Fruit fly (Drosophila melanogaster) whole organism, embryonic: Measurements from ENCODE around the gene Rpn11.

Experiments
- ATbp ChIP-seq: fragments of 200-800 bp; sonication (Bioruptor generic); optimal IDR thresholded peaks from 2 replicates; lab custom pipeline; 2017; ENCODE audit warnings: missing biosample characterization, mild to moderate bottlenecking, missing genetic modification characterization, missing genetic modification reagents
- Ada2b ChIP-seq: fragments of 200-800 bp; sonication (Bioruptor generic); IDR thresholded peaks from 2 replicates; pipeline ENCODE4 v1.3.6; 2022; ENCODE audit warnings: missing biosample characterization, missing genetic modification characterization
- Atf3 ChIP-seq: fragments of 200-800 bp; sonication (Bioruptor generic); optimal IDR thresholded peaks from 3 replicates; lab custom pipeline; 2016; ENCODE audit warnings: missing biosample characterization, missing genetic modification characterization
- CG10147 ChIP-seq: fragments of 200-800 bp; sonication (Bioruptor generic); optimal IDR thresholded peaks from 2 replicates; lab custom pipeline; 2019; ENCODE audit warnings: missing biosample characterization, mild to moderate bottlenecking, missing genetic modification characterization, moderate library complexity
- CG10274 ChIP-seq: fragments of 200-800 bp; sonication (Bioruptor generic); optimal IDR thresholded peaks from 3 replicates; lab custom pipeline; 2017; ENCODE audit warnings: missing biosample characterization, mild to moderate bottlenecking, missing genetic modification characterization
- CG10431 ChIP-seq: fragments of 200-800 bp; sonication (Bioruptor generic); optimal IDR thresholded peaks from 3 replicates; lab custom pipeline; 2018; ENCODE audit warnings: missing biosample characterization, mild to moderate bottlenecking, missing genetic modification characterization
- CG11560 ChIP-seq: fragments of 200-800 bp; sonication (Bioruptor generic); IDR thresholded peaks from 3 replicates; pipeline ENCODE4 v1.3.6; 2022; ENCODE audit warnings: missing biosample characterization, missing genetic modification characterization
- CG15269 ChIP-seq: fragments of 200-800 bp; sonication (Bioruptor generic); optimal IDR thresholded peaks from 2 replicates; lab custom pipeline; 2018; ENCODE audit warnings: missing biosample characterization, mild to moderate bottlenecking, missing genetic modification characterization, moderate library complexity
- CG17568 ChIP-seq: fragments of 200-800 bp; sonication (Bioruptor generic); optimal IDR thresholded peaks from 2 replicates; lab custom pipeline; 2018; ENCODE audit warnings: missing biosample characterization, mild to moderate bottlenecking, missing genetic modification characterization, moderate library complexity
- CG2116 ChIP-seq: fragments of 200-800 bp; sonication (Bioruptor generic); optimal IDR thresholded peaks from 3 replicates; lab custom pipeline; 2018; ENCODE audit warnings: missing biosample characterization, mild to moderate bottlenecking, missing genetic modification characterization
- CG2712 ChIP-seq: fragments of 200-800 bp; optimal IDR thresholded peaks from 3 replicates; lab custom pipeline; 2019; ENCODE audit warnings: missing biosample characterization, mild to moderate bottlenecking, missing genetic modification characterization, moderate library complexity
- CG4328 ChIP-seq: fragments of 200-800 bp; sonication (Bioruptor generic); optimal IDR thresholded peaks from 3 replicates; lab custom pipeline; 2017; ENCODE audit warnings: missing biosample characterization, missing genetic modification reagents, missing genetic modification characterization
- CG6272 ChIP-seq: fragments of 200-800 bp; sonication (Bioruptor generic); IDR thresholded peaks from 2 replicates; pipeline ENCODE4 v1.3.6; 2022; ENCODE audit warnings: missing biosample characterization, missing genetic modification characterization
- CG7556 ChIP-seq: fragments of 200-800 bp; sonication (Bioruptor generic); optimal IDR thresholded peaks from 2 replicates; lab custom pipeline; 2017; ENCODE audit warnings: missing biosample characterization, mild to moderate bottlenecking, missing genetic modification characterization
- CG7839 ChIP-seq: fragments of 200-800 bp; sonication (Bioruptor generic); optimal IDR thresholded peaks from 3 replicates; lab custom pipeline; 2018; ENCODE audit warnings: missing biosample characterization, mild to moderate bottlenecking, missing genetic modification characterization, moderate library complexity
- CHES-1-like ChIP-seq: fragments of 200-800 bp; sonication (Bioruptor generic); optimal IDR thresholded peaks from 2 replicates; lab custom pipeline; 2016; ENCODE audit warnings: missing biosample characterization, missing genetic modification characterization
- Elba2 ChIP-seq: fragments of 200-800 bp; sonication (Bioruptor generic); optimal IDR thresholded peaks from 3 replicates; lab custom pipeline; 2016; ENCODE audit warnings: missing biosample characterization, missing genetic modification characterization
- Fer1 ChIP-seq: fragments of 200-800 bp; sonication (Bioruptor generic); optimal IDR thresholded peaks from 2 replicates; lab custom pipeline; 2017; ENCODE audit warnings: missing biosample characterization, mild to moderate bottlenecking, missing genetic modification characterization
- Gsc ChIP-seq: fragments of 200-800 bp; sonication (Bioruptor generic); IDR thresholded peaks from 2 replicates; pipeline ENCODE4 v1.3.6; 2022; ENCODE audit warnings: missing biosample characterization, missing genetic modification characterization
- HLH4C ChIP-seq: fragments of 200-800 bp; sonication (Bioruptor generic); IDR thresholded peaks from 3 replicates; pipeline ENCODE4 v1.3.6; 2022; ENCODE audit warnings: missing biosample characterization, missing genetic modification characterization; ENCODE audit not compliant: partially characterized antibody
- HLH54F ChIP-seq: fragments of 200-800 bp; sonication (Bioruptor generic); optimal IDR thresholded peaks from 3 replicates; lab custom pipeline; 2016; ENCODE audit warnings: missing biosample characterization, missing genetic modification characterization
- Hand ChIP-seq: fragments of 200-800 bp; sonication (Bioruptor generic); optimal IDR thresholded peaks from 2 replicates; lab custom pipeline; 2017; ENCODE audit warnings: mild to moderate bottlenecking, missing biosample characterization, missing genetic modification reagents, missing genetic modification characterization
- Hmr ChIP-seq: fragments of 200-800 bp; sonication (Bioruptor generic); optimal IDR thresholded peaks from 3 replicates; lab custom pipeline; 2017; ENCODE audit warnings: mild to moderate bottlenecking, missing biosample characterization, missing genetic modification reagents, missing genetic modification characterization
- Hr51 ChIP-seq, 2 experiments: fragments of 200-800 bp; sonication (Bioruptor generic); optimal IDR thresholded peaks; 2 replicates in 1 of 2; 3 replicates in 1 of 2; lab custom pipeline; 2016 to 2018; ENCODE audit warnings: missing biosample characterization in 2 of 2, missing genetic modification characterization in 2 of 2, mild to moderate bottlenecking in 1 of 2, moderate library complexity in 1 of 2
- MBD-R2 ChIP-seq: fragments of 200-800 bp; sonication (Bioruptor generic); IDR thresholded peaks from 2 replicates; pipeline ENCODE4 v1.3.6; 2022; ENCODE audit warnings: missing biosample characterization, missing genetic modification characterization
- Mad ChIP-seq: fragments of 200-800 bp; sonication (Bioruptor generic); optimal IDR thresholded peaks from 2 replicates; lab custom pipeline; 2016; ENCODE audit warnings: missing biosample characterization, missing genetic modification characterization
- Meics ChIP-seq: fragments of 200-800 bp; sonication (Bioruptor generic); optimal IDR thresholded peaks from 2 replicates; lab custom pipeline; 2017; ENCODE audit warnings: missing biosample characterization, mild to moderate bottlenecking, missing genetic modification characterization
- Mrtf ChIP-seq: fragments of 200-800 bp; sonication (Bioruptor generic); IDR thresholded peaks from 3 replicates; pipeline ENCODE4 v1.3.6; 2022; ENCODE audit warnings: missing biosample characterization, missing genetic modification characterization
- Pdp1 ChIP-seq, 2 experiments: fragments of 200-800 bp; sonication (Bioruptor generic); optimal IDR thresholded peaks; 3 replicates each; lab custom pipeline; 2016; ENCODE audit warnings: missing biosample characterization in 2 of 2, missing genetic modification characterization in 2 of 2, mild to moderate bottlenecking in 1 of 2, moderate library complexity in 1 of 2
- Sry-β ChIP-seq: fragments of 200-800 bp; sonication (Bioruptor generic); optimal IDR thresholded peaks from 2 replicates; lab custom pipeline; 2018; ENCODE audit warnings: missing biosample characterization, mild to moderate bottlenecking, missing genetic modification characterization, moderate library complexity
- bowl ChIP-seq: fragments of 200-800 bp; sonication (Bioruptor generic); IDR thresholded peaks from 2 replicates; pipeline ENCODE4 v1.3.6; 2022; ENCODE audit warnings: missing biosample characterization, missing genetic modification characterization
- bsh ChIP-seq, 2 experiments: fragments of 200-800 bp; sonication (Bioruptor generic); optimal IDR thresholded peaks; 2 replicates each; lab custom pipeline; 2017 to 2018; ENCODE audit warnings: mild to moderate bottlenecking in 2 of 2, missing biosample characterization in 2 of 2, missing genetic modification characterization in 2 of 2, moderate library complexity in 1 of 2
- chinmo ChIP-seq: fragments of 200-800 bp; sonication (Bioruptor generic); IDR thresholded peaks from 4 replicates; pipeline ENCODE4 v1.3.6; 2022; ENCODE audit warnings: missing biosample characterization, missing genetic modification characterization; ENCODE audit not compliant: partially characterized antibody
- croc ChIP-seq: fragments of 200-800 bp; sonication (Bioruptor generic); conservative IDR thresholded peaks from 3 replicates; pipeline ENCODE4 v1.3.6; 2022; ENCODE audit warnings: missing biosample characterization, missing genetic modification characterization
- exex ChIP-seq: fragments of 200-800 bp; sonication (Bioruptor generic); optimal IDR thresholded peaks from 4 replicates; lab custom pipeline; 2018; ENCODE audit warnings: missing biosample characterization, mild to moderate bottlenecking, missing genetic modification characterization, moderate library complexity
- gcm2 ChIP-seq: fragments of 200-800 bp; sonication (Bioruptor generic); optimal IDR thresholded peaks from 2 replicates; lab custom pipeline; 2016; ENCODE audit warnings: missing biosample characterization, missing genetic modification characterization
- gem ChIP-seq: fragments of 200-800 bp; sonication (Bioruptor generic); optimal IDR thresholded peaks from 2 replicates; lab custom pipeline; 2019; ENCODE audit warnings: missing biosample characterization, mild to moderate bottlenecking, missing genetic modification characterization, moderate library complexity
- grau ChIP-seq: fragments of 200-800 bp; optimal IDR thresholded peaks from 3 replicates; lab custom pipeline; 2019; ENCODE audit warnings: missing biosample characterization, mild to moderate bottlenecking, missing genetic modification characterization, moderate library complexity
- h ChIP-seq: fragments of >200 bp; optimal IDR thresholded peaks from 2 replicates; lab custom pipeline; 2017
- hth ChIP-seq: fragments of >200 bp; optimal IDR thresholded peaks from 2 replicates; lab custom pipeline; 2017; ENCODE audit warnings: inconsistent platforms
- ind ChIP-seq: fragments of 200-800 bp; sonication (Bioruptor generic); optimal IDR thresholded peaks from 3 replicates; lab custom pipeline; 2016; ENCODE audit warnings: missing biosample characterization, missing genetic modification characterization
- insv ChIP-seq, 2 experiments: fragments of 200-800 bp; sonication (Bioruptor generic); optimal IDR thresholded peaks; 3 replicates each; lab custom pipeline; 2016 to 2018; ENCODE audit warnings: missing biosample characterization in 2 of 2, missing genetic modification characterization in 2 of 2
- nerfin-1 ChIP-seq: fragments of 200-800 bp; sonication (Bioruptor generic); optimal IDR thresholded peaks from 3 replicates; lab custom pipeline; 2019; ENCODE audit warnings: missing biosample characterization, mild to moderate bottlenecking, missing genetic modification characterization, moderate library complexity
- nom ChIP-seq: fragments of 200-800 bp; sonication (Bioruptor generic); optimal IDR thresholded peaks from 2 replicates; lab custom pipeline; 2017; ENCODE audit warnings: missing biosample characterization, missing genetic modification characterization, mild to moderate bottlenecking, moderate library complexity, missing genetic modification reagents
- oc ChIP-seq: fragments of 200-800 bp; sonication (Bioruptor generic); optimal IDR thresholded peaks from 2 replicates; lab custom pipeline; 2018; ENCODE audit warnings: missing biosample characterization, mild to moderate bottlenecking, missing genetic modification characterization, moderate library complexity
- otp ChIP-seq: fragments of 200-800 bp; sonication (Bioruptor generic); IDR thresholded peaks from 3 replicates; pipeline ENCODE4, ENCODE4 v1.3.6; 2022; ENCODE audit warnings: missing biosample characterization, missing genetic modification characterization
- phol ChIP-seq: fragments of 200-800 bp; sonication (Bioruptor generic); optimal IDR thresholded peaks from 3 replicates; lab custom pipeline; 2018; ENCODE audit warnings: missing biosample characterization, mild to moderate bottlenecking, missing genetic modification characterization, moderate library complexity
- sens ChIP-seq: fragments of 200-800 bp; sonication (Bioruptor generic); peaks from one replicate; lab custom pipeline; 2016; ENCODE audit warnings: missing biosample characterization, missing genetic modification characterization

The Rpn11 gene

dm6 chr2L:5084586-5085257 is 25.1 kb upstream of the Rpn11 start (continued):
- TF ChIP-seq CG2116 (GFP tag; lab: Kevin White, UChicago): no peak
- no peak for TF ChIP-seq exex (tag; lab: Kevin White, UChicago)
- peak; percentile 80 for TF ChIP-seq sens (GFP tag; lab: Kevin White, UChicago)
- no peak for TF ChIP-seq bowl (GFP tag; lab: Robert Waterston, UW)
- TF ChIP-seq insv (GFP tag; optimal IDR thresholded peaks at IDR 0.05; lab: Kevin White, UChicago): no peak
- TF ChIP-seq CG10431: no peak
- TF ChIP-seq CG17568 (GFP tag; lab: Kevin White, UChicago): no peak
- no peak for TF ChIP-seq h (lab: Kevin White, UChicago)
- no peak for TF ChIP-seq CG11560 (tag; lab: Robert Waterston, UW)
- TF ChIP-seq CHES-1-like (GFP tag; lab: Kevin White, UChicago): peak; percentile 20
- no peak for TF ChIP-seq CG7839
- TF ChIP-seq gem (tag; lab: Kevin White, UChicago): peak; percentile 26
- no peak for TF ChIP-seq nerfin-1 (tag; lab: Kevin White, UChicago)
- peak; percentile 10 for TF ChIP-seq Hand (GFP tag; lab: Kevin White, UChicago)
- TF ChIP-seq MBD-R2: no peak
- TF ChIP-seq HLH54F (GFP tag; lab: Kevin White, UChicago): no peak
- 0 out of 3 replicates have a peak, but pooled peaks have one; percentile 23 for TF ChIP-seq otp
- TF ChIP-seq hth (lab: Kevin White, UChicago): no peak
- TF ChIP-seq ATbp (GFP tag; lab: Kevin White, UChicago): peak; percentile 68
- peak; percentile 62 for TF ChIP-seq grau (tag; lab: Kevin White, UChicago)
- TF ChIP-seq CG10274 (GFP tag; lab: Kevin White, UChicago): no peak
- no peak for TF ChIP-seq Gsc (GFP tag; lab: Robert Waterston, UW)
- no peak for TF ChIP-seq Atf3 (GFP tag; lab: Kevin White, UChicago)
- TF ChIP-seq CG4328 (GFP tag; lab: Kevin White, UChicago): no peak
- TF ChIP-seq Mad (GFP tag; lab: Kevin White, UChicago): no peak
- peak; percentile 74 for TF ChIP-seq Hmr (GFP tag; lab: Kevin White, UChicago)
- TF ChIP-seq Ada2b (GFP tag; lab: Robert Waterston, UW): no peak
- TF ChIP-seq Sry-β (GFP tag; lab: Kevin White, UChicago): no peak
- no peak for TF ChIP-seq bsh (GFP tag; optimal IDR thresholded peaks at IDR 0.05; lab: Kevin White, UChicago)
- TF ChIP-seq Pdp1 (GFP tag; optimal IDR thresholded peaks at IDR 0.05; lab: Kevin White, UChicago): no peak

dm6 chr2L:5080225-5080867 is 20.8 kb upstream of the Rpn11 start:
- TF ChIP-seq Meics: peak; percentile 2
- TF ChIP-seq CG7556 (GFP tag; lab: Kevin White, UChicago): peak; percentile 28
- peak in 1 of 2 experiments; percentile 77 for TF ChIP-seq bsh (GFP tag; optimal IDR thresholded peaks at IDR 0.05; lab: Kevin White, UChicago)
- peak; percentile 45 for TF ChIP-seq phol (tag; lab: Kevin White, UChicago)
- no peak for TF ChIP-seq Elba2 (GFP tag; lab: Kevin White, UChicago)
- TF ChIP-seq CG6272 (GFP tag; lab: Robert Waterston, UW): no peak
- peak; percentile 65 for TF ChIP-seq nom
- peak; percentile 39 for TF ChIP-seq oc (tag; lab: Kevin White, UChicago)
- peak; percentile 10 for TF ChIP-seq ind (GFP tag; lab: Kevin White, UChicago)
- TF ChIP-seq Fer1 (GFP tag; lab: Kevin White, UChicago): peak; percentile 14
- TF ChIP-seq gem (tag; lab: Kevin White, UChicago): peak; percentile 57
- no peak for TF ChIP-seq croc (GFP tag; lab: Robert Waterston, UW)
- TF ChIP-seq CG15269: peak; percentile 32
- peak in 1 of 2 experiments; percentile 63 for TF ChIP-seq Hr51 (GFP tag; optimal IDR thresholded peaks at IDR 0.05; lab: Kevin White, UChicago)
- TF ChIP-seq sens (GFP tag; lab: Kevin White, UChicago): peak; percentile 59
- TF ChIP-seq CG2712 (tag; lab: Kevin White, UChicago): peak; percentile 14
- no peak for TF ChIP-seq Mrtf (GFP tag; lab: Robert Waterston, UW)
- 0 out of 4 replicates have a peak, but pooled peaks have one; percentile 20 for TF ChIP-seq chinmo (GFP tag; lab: Robert Waterston, UW)
- TF ChIP-seq CG10147 (GFP tag; lab: Kevin White, UChicago): peak; percentile 2
- no peak; the same call in 2 of the 3 replicates for TF ChIP-seq HLH4C (GFP tag; lab: Robert Waterston, UW)
- no peak for TF ChIP-seq gcm2 (GFP tag; lab: Kevin White, UChicago)
